Worm (Caenorhabditis elegans) whole organism, young adult: Measurements from ENCODE around the gene ceh-63.

Experiments used
- B0035.1 ChIP-seq: sonication (generic microtip); optimal IDR thresholded peaks from 2 replicates; lab custom pipeline; 2016; ENCODE audit warnings: missing genetic modification characterization, mild to moderate bottlenecking, missing compliant biosample characterization, missing genotype, missing genetic modification reagents
- C17E4.6 ChIP-seq: fragments of 200-800 bp; sonication (Bioruptor generic); IDR thresholded peaks from 2 replicates; pipeline ENCODE4 v1.3.6; 2022; ENCODE audit warnings: missing genetic modification reagents, missing genetic modification characterization, missing compliant biosample characterization
- D2030.7 ChIP-seq: fragments of 200-800 bp; sonication (Bioruptor generic); IDR thresholded peaks from 2 replicates; pipeline ENCODE4 v1.3.6; 2022; ENCODE audit warnings: missing genetic modification reagents, missing genetic modification characterization, missing compliant biosample characterization
- F39B2.1 ChIP-seq: fragments of 200-800 bp; sonication (Bioruptor generic); IDR thresholded peaks from 2 replicates; pipeline ENCODE4 v1.3.6; 2022; ENCODE audit warnings: missing genetic modification reagents, missing genetic modification characterization, missing compliant biosample characterization
- F55B11.4 ChIP-seq: sonication (generic microtip); optimal IDR thresholded peaks from 2 replicates; lab custom pipeline; 2016; ENCODE audit warnings: missing compliant biosample characterization, missing genetic modification characterization, borderline replicate concordance; ENCODE audit not compliant: insufficient read depth
- K11D2.4 ChIP-seq: fragments of 200-800 bp; sonication (Bioruptor generic); IDR thresholded peaks from 2 replicates; pipeline ENCODE4 v1.3.6; 2022; ENCODE audit warnings: missing genetic modification reagents, missing genetic modification characterization, missing compliant biosample characterization
- Y53F4B.3 ChIP-seq: fragments of 200-800 bp; sonication (Bioruptor generic); IDR thresholded peaks from 2 replicates; pipeline ENCODE4 v1.3.6; 2022; ENCODE audit warnings: missing genetic modification reagents, missing genetic modification characterization, missing compliant biosample characterization
- Y67H2A.10 ChIP-seq: fragments of 200-800 bp; sonication (Bioruptor generic); conservative IDR thresholded peaks from 2 replicates; pipeline ENCODE4 v1.3.6; 2022; ENCODE audit warnings: missing genetic modification reagents, missing genetic modification characterization, missing compliant biosample characterization
- Y95B8A.8 ChIP-seq: fragments of 200-800 bp; sonication (Bioruptor generic); IDR thresholded peaks from 2 replicates; pipeline ENCODE4 v1.3.6; 2022; ENCODE audit warnings: missing genetic modification reagents, missing genetic modification characterization, missing compliant biosample characterization
- ama-1 ChIP-seq, 3 experiments: fragments of 150-350 bp in 1 of 3; sonication (generic microtip) in 2 of 3; optimal IDR thresholded peaks; 2 replicates each; lab custom pipeline; 2014 to 2018; ENCODE audit warnings: missing biosample characterization in 2 of 3, missing genetic modification characterization in 2 of 3, missing genetic modification reagents in 2 of 3
- aptf-2 ChIP-seq: fragments of 200-800 bp; sonication (Bioruptor generic); conservative IDR thresholded peaks from 2 replicates; pipeline ENCODE4 v1.3.6; 2022; ENCODE audit warnings: missing genetic modification reagents, missing genetic modification characterization, missing compliant biosample characterization
- aptf-3 ChIP-seq: fragments of 200-800 bp; sonication (Bioruptor generic); IDR thresholded peaks from 2 replicates; pipeline ENCODE4 v1.3.6; 2022; ENCODE audit warnings: missing genetic modification characterization, missing compliant biosample characterization
- atf-7 ChIP-seq: sonication (generic microtip); optimal IDR thresholded peaks from 2 replicates; lab custom pipeline; 2017; ENCODE audit warnings: mild to moderate bottlenecking, missing genetic modification characterization, missing compliant biosample characterization
- athp-1 ChIP-seq: sonication (generic microtip); optimal IDR thresholded peaks from 2 replicates; lab custom pipeline; 2017; ENCODE audit warnings: mild to moderate bottlenecking, missing genetic modification characterization, missing compliant biosample characterization
- attf-3 ChIP-seq: fragments of 200-800 bp; sonication (Bioruptor generic); conservative IDR thresholded peaks from 2 replicates; pipeline ENCODE4 v1.3.6; 2022; ENCODE audit warnings: missing genetic modification reagents, missing genetic modification characterization, missing compliant biosample characterization
- attf-6 ChIP-seq: fragments of 200-800 bp; sonication (Bioruptor generic); IDR thresholded peaks from 2 replicates; pipeline ENCODE4 v1.3.6; 2022; ENCODE audit warnings: missing genetic modification reagents, missing genetic modification characterization, missing compliant biosample characterization
- ceh-58 ChIP-seq: fragments of 200-800 bp; sonication (Bioruptor generic); IDR thresholded peaks from 2 replicates; pipeline ENCODE4 v1.3.6; 2022; ENCODE audit warnings: missing genetic modification characterization, missing compliant biosample characterization
- chd-7 ChIP-seq: sonication (generic microtip); optimal IDR thresholded peaks from 2 replicates; lab custom pipeline; 2016; ENCODE audit warnings: mild to moderate bottlenecking, missing genetic modification characterization, moderate library complexity, missing compliant biosample characterization
- dpff-1 ChIP-seq: sonication (generic microtip); optimal IDR thresholded peaks from 2 replicates; lab custom pipeline; 2017; ENCODE audit warnings: mild to moderate bottlenecking, missing genetic modification characterization, missing compliant biosample characterization
- egl-18 ChIP-seq: fragments of 200-800 bp; sonication (Bioruptor generic); IDR thresholded peaks from 2 replicates; pipeline ENCODE4 v1.3.6; 2022; ENCODE audit warnings: missing genetic modification reagents, missing genetic modification characterization, missing compliant biosample characterization
- egl-44 ChIP-seq: fragments of 200-800 bp; sonication (Bioruptor generic); IDR thresholded peaks from 2 replicates; pipeline ENCODE4 v1.3.6; 2022; ENCODE audit warnings: missing genetic modification reagents, missing genetic modification characterization, missing compliant biosample characterization
- fkh-3 ChIP-seq: sonication (generic microtip); optimal IDR thresholded peaks from 2 replicates; lab custom pipeline; 2016; ENCODE audit warnings: mild to moderate bottlenecking, missing genetic modification characterization, missing compliant biosample characterization
- gei-17 ChIP-seq: fragments of 200-800 bp; sonication (Bioruptor generic); optimal IDR thresholded peaks from 2 replicates; lab custom pipeline; 2018; ENCODE audit warnings: mild to moderate bottlenecking, missing genetic modification characterization, missing compliant biosample characterization
- him-1 ChIP-seq: sonication (generic microtip); optimal IDR thresholded peaks from 2 replicates; lab custom pipeline; 2016; ENCODE audit warnings: missing genotype, missing genetic modification reagents, missing genetic modification characterization, missing compliant biosample characterization
- hlh-26 ChIP-seq: fragments of 200-800 bp; sonication (Bioruptor generic); conservative IDR thresholded peaks from 2 replicates; pipeline ENCODE4 v1.3.6; 2022; ENCODE audit warnings: missing genetic modification reagents, missing genetic modification characterization, missing compliant biosample characterization
- hmg-1.2 ChIP-seq: fragments of 200-800 bp; sonication (Bioruptor generic); IDR thresholded peaks from 2 replicates; pipeline ENCODE4 v1.3.6; 2022; ENCODE audit warnings: missing genetic modification reagents, missing genetic modification characterization, missing compliant biosample characterization
- hmg-20 ChIP-seq: fragments of 200-800 bp; sonication (Bioruptor generic); IDR thresholded peaks from 2 replicates; pipeline ENCODE4 v1.3.6; 2022; ENCODE audit warnings: missing genetic modification reagents, missing genetic modification characterization, missing compliant biosample characterization
- let-526 ChIP-seq: fragments of 200-800 bp; sonication (Bioruptor generic); IDR thresholded peaks from 2 replicates; pipeline ENCODE4 v1.3.6; 2022; ENCODE audit warnings: missing genetic modification reagents, missing genetic modification characterization, missing compliant biosample characterization
- lin-35 ChIP-seq, 3 experiments: fragments of 150-350 bp in 2 of 3; sonication (generic microtip) in 1 of 3; optimal IDR thresholded peaks; 2 replicates each; lab custom pipeline; 2014 to 2018; ENCODE audit warnings: missing biosample characterization in 3 of 3, missing genetic modification characterization in 3 of 3, missing genetic modification reagents in 3 of 3
- lin-54 ChIP-seq: fragments of 200-800 bp; sonication (Bioruptor generic); optimal IDR thresholded peaks from 2 replicates; lab custom pipeline; 2018; ENCODE audit warnings: mild to moderate bottlenecking, missing genetic modification characterization, missing compliant biosample characterization
- lir-1 ChIP-seq: fragments of 200-800 bp; sonication (Bioruptor generic); conservative IDR thresholded peaks from 2 replicates; pipeline ENCODE4 v1.3.6; 2022; ENCODE audit warnings: missing genetic modification reagents, missing genetic modification characterization, missing compliant biosample characterization
- madf-6 ChIP-seq: fragments of 200-800 bp; sonication (Bioruptor generic); IDR thresholded peaks from 2 replicates; pipeline ENCODE4 v1.3.6; 2022; ENCODE audit warnings: missing genetic modification reagents, missing genetic modification characterization, missing compliant biosample characterization
- mcd-1 ChIP-seq: fragments of 200-800 bp; sonication (Bioruptor generic); IDR thresholded peaks from 2 replicates; pipeline ENCODE4 v1.3.6; 2022; ENCODE audit warnings: missing genetic modification reagents, missing genetic modification characterization, missing compliant biosample characterization
- nfya-1 ChIP-seq: sonication (generic microtip); optimal IDR thresholded peaks from 2 replicates; lab custom pipeline; 2017; ENCODE audit warnings: antibody characterized with exemption, missing compliant biosample characterization, missing genetic modification characterization, borderline replicate concordance; ENCODE audit not compliant: insufficient read depth
- nfyb-1 ChIP-seq: fragments of 200-800 bp; sonication (Bioruptor generic); IDR thresholded peaks from 2 replicates; pipeline ENCODE4 v1.3.6; 2022; ENCODE audit warnings: missing genetic modification reagents, missing genetic modification characterization, missing compliant biosample characterization
- nhr-27 ChIP-seq: fragments of 200-800 bp; sonication (Bioruptor generic); optimal IDR thresholded peaks from 2 replicates; lab custom pipeline; 2018; ENCODE audit warnings: mild to moderate bottlenecking, missing genetic modification characterization, moderate library complexity, missing compliant biosample characterization
- rcor-1 ChIP-seq: fragments of 200-800 bp; sonication (Bioruptor generic); IDR thresholded peaks from 2 replicates; pipeline ENCODE4 v1.3.6; 2022; ENCODE audit warnings: missing genetic modification reagents, missing genetic modification characterization, missing compliant biosample characterization
- snpc-3.4 ChIP-seq: sonication (generic microtip); optimal IDR thresholded peaks from 2 replicates; lab custom pipeline; 2017; ENCODE audit warnings: missing genetic modification characterization, mild to moderate bottlenecking, missing compliant biosample characterization, antibody characterized with exemption, moderate library complexity, missing genotype, missing genetic modification reagents
- snpc-4 ChIP-seq, 5 experiments: fragments of 150-350 bp in 1 of 5; sonication (generic microtip) in 4 of 5; optimal IDR thresholded peaks; 2 replicates each; lab custom pipeline; 2014 to 2018; ENCODE audit warnings: missing genetic modification characterization in 5 of 5, missing biosample characterization in 3 of 5, antibody characterized with exemption in 2 of 5, mild to moderate bottlenecking in 2 of 5, missing compliant biosample characterization in 2 of 5, missing genotype in 2 of 5, moderate library complexity in 2 of 5, missing genetic modification reagents in 1 of 5
- somi-1 ChIP-seq: fragments of 200-800 bp; sonication (Bioruptor generic); optimal IDR thresholded peaks from 2 replicates; lab custom pipeline; 2018; ENCODE audit warnings: mild to moderate bottlenecking, missing genetic modification characterization, missing compliant biosample characterization
- unc-130 ChIP-seq: sonication (generic microtip); optimal IDR thresholded peaks from 2 replicates; lab custom pipeline; 2016; ENCODE audit warnings: missing genetic modification reagents, missing genetic modification characterization, missing compliant biosample characterization
- ztf-25 ChIP-seq: fragments of 200-800 bp; sonication (Bioruptor generic); IDR thresholded peaks from 2 replicates; pipeline ENCODE4 v1.3.6; 2022; ENCODE audit warnings: missing genetic modification reagents, missing genetic modification characterization, missing compliant biosample characterization
- ztf-26 ChIP-seq: sonication (generic microtip); optimal IDR thresholded peaks from 2 replicates; lab custom pipeline; 2017; ENCODE audit warnings: missing genetic modification characterization, missing compliant biosample characterization
- ztf-6 ChIP-seq: fragments of 200-800 bp; sonication (Bioruptor generic); IDR thresholded peaks from 2 replicates; pipeline ENCODE4 v1.3.6; 2022; ENCODE audit warnings: missing genetic modification reagents, missing genetic modification characterization, missing compliant biosample characterization

The ceh-63 gene

ce11 chrX:3694172-3694571 is 20.3 kb upstream of the ceh-63 start (continued):
- TF ChIP-seq ztf-25 (no peak), unc-130 (GFP tag; lab: Kevin White, UChicago) (no peak), K11D2.4 (GFP tag; lab: Robert Waterston, UW) (peak; percentile 63; the same call in 1 of the 2 replicates), egl-44 (GFP tag; lab: Robert Waterston, UW) (0 out of 2 replicates have a peak, but pooled peaks have one; percentile 24), ama-1 (optimal IDR thresholded peaks at IDR 0.05; lab: Kevin White, UChicago) (no peak), ama-1 (GFP tag; optimal IDR thresholded peaks at IDR 0.05; lab: Kevin White, UChicago) (no peak), madf-6 (0 out of 2 replicates have a peak, but pooled peaks have one; percentile 26), snpc-3.4 (tag; lab: Kevin White, UChicago) (no peak), chd-7 (tag; lab: Kevin White, UChicago) (peak; percentile 77), aptf-2 (GFP tag; lab: Robert Waterston, UW) (0 out of 2 replicates have a peak, but pooled peaks have one; percentile 52), egl-18 (GFP tag; lab: Robert Waterston, UW) (no peak), rcor-1 (no peak), atf-7 (tag; lab: Kevin White, UChicago) (no peak), Y95B8A.8 (GFP tag; lab: Robert Waterston, UW) (no peak), F55B11.4 (tag; lab: Kevin White, UChicago) (no peak), nfyb-1 (GFP tag; lab: Robert Waterston, UW) (peak; percentile 52)

- TF ChIP-seq madf-6, result no peak
- TF ChIP-seq C17E4.6 (GFP tag; lab: Robert Waterston, UW), result no peak
These were observed 19.3 kb upstream of the ceh-63 start, which contains the start of gene C02F12.8 for ce11 chrX:3693138-3693537. Gene C02F12.8 (minus strand): TSS chrX:3693238.

- TF ChIP-seq fkh-3, result no peak
- TF ChIP-seq lin-35 (GFP tag; optimal IDR thresholded peaks at IDR 0.05; lab: Kevin White, UChicago), result no peak
- no peak for TF ChIP-seq dpff-1 (tag; lab: Kevin White, UChicago)
- no peak for TF ChIP-seq lir-1 (GFP tag; lab: Robert Waterston, UW)
- no peak for TF ChIP-seq attf-6 (GFP tag; lab: Robert Waterston, UW)
- no peak for TF ChIP-seq F39B2.1 (GFP tag; lab: Robert Waterston, UW)
- no peak for TF ChIP-seq attf-3 (GFP tag; lab: Robert Waterston, UW)
- no peak for TF ChIP-seq aptf-3
- TF ChIP-seq somi-1 (GFP tag; lab: Kevin White, UChicago), result no peak
- no peak for TF ChIP-seq gei-17
- no peak for TF ChIP-seq rcor-1
- no peak for TF ChIP-seq D2030.7
- TF ChIP-seq ceh-58 (GFP tag; lab: Robert Waterston, UW), result no peak
- TF ChIP-seq hmg-20 (GFP tag; lab: Robert Waterston, UW), result no peak
- TF ChIP-seq ztf-25, result no peak
- TF ChIP-seq lin-54 (GFP tag; lab: Kevin White, UChicago), result no peak
- no peak for TF ChIP-seq ztf-6 (GFP tag; lab: Robert Waterston, UW)
- TF ChIP-seq athp-1, result no peak
- no peak for TF ChIP-seq him-1 (tag; lab: Kevin White, UChicago)
- TF ChIP-seq B0035.1 (tag; lab: Kevin White, UChicago), result no peak
- TF ChIP-seq, all 124 proteins: peak for 0
These were observed 15.9 kb upstream of the ceh-63 start for ce11 chrX:3689802-3690201.

ce11 chrX:3689155-3689719 is 15.4 kb upstream of the ceh-63 start, which contains the start of gene tag-278:
Gene tag-278 (minus strand): TSS chrX:3689205.
- no peak for TF ChIP-seq nhr-27 (tag; lab: Kevin White, UChicago)
- no peak for TF ChIP-seq snpc-4 (GFP tag; optimal IDR thresholded peaks at IDR 0.05; lab: Kevin White, UChicago)
- no peak for TF ChIP-seq snpc-4 (tag; optimal IDR thresholded peaks at IDR 0.05; lab: Kevin White, UChicago)
- no peak for TF ChIP-seq let-526 (GFP tag; lab: Robert Waterston, UW)
- no peak for TF ChIP-seq Y67H2A.10 (GFP tag; lab: Robert Waterston, UW)
- TF ChIP-seq athp-1, result no peak
- TF ChIP-seq ztf-26, result no peak
- TF ChIP-seq mcd-1 (GFP tag; lab: Robert Waterston, UW), result no peak
- TF ChIP-seq hlh-26, result no peak
- TF ChIP-seq Y53F4B.3 (GFP tag; lab: Robert Waterston, UW), result no peak
- TF ChIP-seq D2030.7, result no peak
- no peak for TF ChIP-seq nfya-1 (tag; lab: Kevin White, UChicago)
- no peak for TF ChIP-seq hmg-1.2 (GFP tag; lab: Robert Waterston, UW)
